Fruit fly (Drosophila melanogaster) whole organism, adult: ENCODE measurements around the gene CG43845.

ENCODE experiments used
- CG11617 ChIP-seq: fragments of 200-800 bp; sonication (Bioruptor generic); optimal IDR thresholded peaks from 2 replicates; lab custom pipeline; 2017; ENCODE audit warnings: mild to moderate bottlenecking, missing biosample characterization, missing genetic modification reagents, missing genetic modification characterization
- CG12768 ChIP-seq: fragments of 200-800 bp; sonication (Bioruptor generic); optimal IDR thresholded peaks from 2 replicates; lab custom pipeline; 2017; ENCODE audit warnings: missing biosample characterization, missing genetic modification characterization, mild to moderate bottlenecking, moderate library complexity, missing genetic modification reagents
- Clk ChIP-seq: fragments of 200-800 bp; sonication (Bioruptor generic); optimal IDR thresholded peaks from 2 replicates; lab custom pipeline; 2017; ENCODE audit warnings: missing biosample characterization, missing genetic modification characterization
- Crg-1 ChIP-seq: fragments of 200-800 bp; sonication (Bioruptor generic); optimal IDR thresholded peaks from 2 replicates; lab custom pipeline; 2016; ENCODE audit warnings: missing biosample characterization, missing genetic modification characterization
- Mnt ChIP-seq: fragments of 200-800 bp; sonication (Bioruptor generic); optimal IDR thresholded peaks from 2 replicates; lab custom pipeline; 2016; ENCODE audit warnings: missing biosample characterization, mild to moderate bottlenecking, missing genetic modification characterization
- pad ChIP-seq: fragments of 200-800 bp; sonication (Bioruptor generic); optimal IDR thresholded peaks from 3 replicates; lab custom pipeline; 2017; ENCODE audit warnings: missing biosample characterization, missing genetic modification characterization, mild to moderate bottlenecking, moderate library complexity, missing genetic modification reagents
- toe ChIP-seq: fragments of 200-800 bp; sonication (Bioruptor generic); optimal IDR thresholded peaks from 2 replicates; lab custom pipeline; 2016; ENCODE audit warnings: missing biosample characterization, missing genetic modification characterization

- no peak for TF ChIP-seq Crg-1
- no peak for TF ChIP-seq Clk
- no peak for TF ChIP-seq CG11617 (GFP tag; lab: Kevin White, UChicago)
- TF ChIP-seq CG12768 (GFP tag; lab: Kevin White, UChicago), result no peak
- TF ChIP-seq Mnt (GFP tag; lab: Kevin White, UChicago), result no peak
- TF ChIP-seq pad (GFP tag; lab: Kevin White, UChicago), result no peak
- TF ChIP-seq toe (GFP tag; lab: Kevin White, UChicago), result no peak
Measured at dm6 chr3R:5551593-5551992, 28.7 kb upstream of the CG43845 start.
